Fruit fly (Drosophila melanogaster) whole organism, adult: ENCODE data around the gene Fum2.
A peak's percentile ranks its signal among the peaks of the same experiment; 100 is the strongest.

ENCODE experiments used
- CG11617 ChIP-seq: fragments of 200-800 bp; sonication (Bioruptor generic); optimal IDR thresholded peaks from 2 replicates; lab custom pipeline; 2017; ENCODE audit warnings: mild to moderate bottlenecking, missing biosample characterization, missing genetic modification reagents, missing genetic modification characterization
- CG12768 ChIP-seq: fragments of 200-800 bp; sonication (Bioruptor generic); optimal IDR thresholded peaks from 2 replicates; lab custom pipeline; 2017; ENCODE audit warnings: missing biosample characterization, missing genetic modification characterization, mild to moderate bottlenecking, moderate library complexity, missing genetic modification reagents
- CG14711 ChIP-seq: fragments of 200-800 bp; sonication (Bioruptor generic); optimal IDR thresholded peaks from 2 replicates; lab custom pipeline; 2018; ENCODE audit warnings: missing biosample characterization, mild to moderate bottlenecking, missing genetic modification characterization, moderate library complexity
- CG1620 ChIP-seq: fragments of 200-800 bp; sonication (Bioruptor generic); optimal IDR thresholded peaks from 2 replicates; lab custom pipeline; 2016; ENCODE audit warnings: missing biosample characterization, missing genetic modification characterization
- CG33017 ChIP-seq: fragments of 200-800 bp; sonication (Bioruptor generic); optimal IDR thresholded peaks from 2 replicates; lab custom pipeline; 2018; ENCODE audit warnings: missing biosample characterization, mild to moderate bottlenecking, missing genetic modification characterization, moderate library complexity
- CG5204 ChIP-seq: fragments of 200-800 bp; sonication (Bioruptor generic); optimal IDR thresholded peaks from 2 replicates; lab custom pipeline; 2016; ENCODE audit warnings: missing biosample characterization, missing genetic modification characterization
- CG7045 ChIP-seq: fragments of 200-800 bp; sonication (Bioruptor generic); optimal IDR thresholded peaks from 2 replicates; lab custom pipeline; 2017; ENCODE audit warnings: missing biosample characterization, mild to moderate bottlenecking, missing genetic modification characterization
- CG7101 ChIP-seq: fragments of 200-800 bp; sonication (Bioruptor generic); optimal IDR thresholded peaks from 2 replicates; lab custom pipeline; 2018; ENCODE audit warnings: missing biosample characterization, mild to moderate bottlenecking, missing genetic modification characterization, moderate library complexity
- Clk ChIP-seq: fragments of 200-800 bp; sonication (Bioruptor generic); optimal IDR thresholded peaks from 2 replicates; lab custom pipeline; 2017; ENCODE audit warnings: missing biosample characterization, missing genetic modification characterization
- Crg-1 ChIP-seq: fragments of 200-800 bp; sonication (Bioruptor generic); optimal IDR thresholded peaks from 2 replicates; lab custom pipeline; 2016; ENCODE audit warnings: missing biosample characterization, missing genetic modification characterization
- Hr96 ChIP-seq: fragments of 200-800 bp; sonication (Bioruptor generic); optimal IDR thresholded peaks from 2 replicates; lab custom pipeline; 2016; ENCODE audit warnings: missing biosample characterization, missing genetic modification characterization
- Mnt ChIP-seq: fragments of 200-800 bp; sonication (Bioruptor generic); optimal IDR thresholded peaks from 2 replicates; lab custom pipeline; 2016; ENCODE audit warnings: missing biosample characterization, mild to moderate bottlenecking, missing genetic modification characterization
- bab1 ChIP-seq: fragments of 200-800 bp; sonication (Bioruptor generic); optimal IDR thresholded peaks from 3 replicates; lab custom pipeline; 2019; ENCODE audit warnings: missing biosample characterization, mild to moderate bottlenecking, missing genetic modification characterization, moderate library complexity
- cic ChIP-seq: fragments of 200-800 bp; sonication (Bioruptor generic); optimal IDR thresholded peaks from 2 replicates; lab custom pipeline; 2017; ENCODE audit warnings: missing biosample characterization, mild to moderate bottlenecking, missing genetic modification characterization, moderate library complexity
- cnc ChIP-seq, 2 experiments: fragments of >200 bp; optimal IDR thresholded peaks; 2 replicates each; lab custom pipeline; 2017
- kay ChIP-seq: fragments of 200-800 bp; sonication (Bioruptor generic); peaks from one replicate; lab custom pipeline; 2016; ENCODE audit warnings: missing biosample characterization, missing genetic modification characterization, borderline replicate concordance
- ovo ChIP-seq: fragments of 200-800 bp; sonication (Bioruptor generic); optimal IDR thresholded peaks from 2 replicates; lab custom pipeline; 2016; ENCODE audit warnings: missing biosample characterization, missing genetic modification characterization
- pad ChIP-seq: fragments of 200-800 bp; sonication (Bioruptor generic); optimal IDR thresholded peaks from 3 replicates; lab custom pipeline; 2017; ENCODE audit warnings: missing biosample characterization, missing genetic modification characterization, mild to moderate bottlenecking, moderate library complexity, missing genetic modification reagents
- tj ChIP-seq: fragments of 200-800 bp; sonication (Bioruptor generic); optimal IDR thresholded peaks from 3 replicates; lab custom pipeline; 2017; ENCODE audit warnings: missing biosample characterization, mild to moderate bottlenecking, missing genetic modification characterization, moderate library complexity
- toe ChIP-seq: fragments of 200-800 bp; sonication (Bioruptor generic); optimal IDR thresholded peaks from 2 replicates; lab custom pipeline; 2016; ENCODE audit warnings: missing biosample characterization, missing genetic modification characterization

Fum2 gene

dm6 chrX:6681467-6681866 is at the start of gene Fum2:
Fum2 (plus strand) TSS chrX:6681767.
- TF ChIP-seq CG1620, result no peak
- TF ChIP-seq bab1 (GFP tag; lab: Kevin White, UChicago), result no peak
- TF ChIP-seq CG14711 (tag; lab: Kevin White, UChicago), result no peak
- no peak for TF ChIP-seq Crg-1 (GFP tag; lab: Kevin White, UChicago)
- TF ChIP-seq kay (GFP tag; lab: Kevin White, UChicago), result no peak
- TF ChIP-seq Mnt (GFP tag; lab: Kevin White, UChicago), result no peak
- no peak for TF ChIP-seq cnc (optimal IDR thresholded peaks at IDR 0.05; lab: Kevin White, UChicago)
- TF ChIP-seq CG11617 (GFP tag; lab: Kevin White, UChicago), result no peak
- TF ChIP-seq Hr96 (GFP tag; lab: Kevin White, UChicago), result no peak
- no peak for TF ChIP-seq CG5204 (GFP tag; lab: Kevin White, UChicago)
- no peak for TF ChIP-seq CG33017 (tag; lab: Kevin White, UChicago)
- no peak for TF ChIP-seq tj
- TF ChIP-seq pad, result no peak
- no peak for TF ChIP-seq ovo (GFP tag; lab: Kevin White, UChicago)
- no peak for TF ChIP-seq toe (GFP tag; lab: Kevin White, UChicago)
- no peak for TF ChIP-seq CG7101

dm6 chrX:6631885-6632284 is 49.7 kb upstream of the Fum2 start:
- TF ChIP-seq kay (GFP tag; lab: Kevin White, UChicago), result no peak
- no peak for TF ChIP-seq tj

- TF ChIP-seq toe (GFP tag; lab: Kevin White, UChicago) (no peak), CG7101 (no peak), CG33017 (tag; lab: Kevin White, UChicago) (no peak), CG12768 (no peak), Hr96 (GFP tag; lab: Kevin White, UChicago) (no peak), CG1620 (no peak), tj (no peak), CG11617 (GFP tag; lab: Kevin White, UChicago) (no peak), cic (GFP tag; lab: Kevin White, UChicago) (no peak), kay (GFP tag; lab: Kevin White, UChicago) (no peak), CG14711 (tag; lab: Kevin White, UChicago) (no peak), Crg-1 (GFP tag; lab: Kevin White, UChicago) (no peak), CG7045 (GFP tag; lab: Kevin White, UChicago) (no peak), bab1 (GFP tag; lab: Kevin White, UChicago) (no peak), pad (no peak), ovo (GFP tag; lab: Kevin White, UChicago) (no peak)
Measured at dm6 chrX:6633659-6634058, 47.9 kb upstream of the Fum2 start, which contains the start of gene CG14443. CG14443 (plus strand) TSS chrX:6633959.

- TF ChIP-seq tj, result no peak
- no peak for TF ChIP-seq cic (GFP tag; lab: Kevin White, UChicago)
- no peak for TF ChIP-seq CG11617 (GFP tag; lab: Kevin White, UChicago)
- TF ChIP-seq ovo (GFP tag; lab: Kevin White, UChicago), result no peak
- no peak for TF ChIP-seq toe (GFP tag; lab: Kevin White, UChicago)
- TF ChIP-seq cnc (optimal IDR thresholded peaks at IDR 0.05; lab: Kevin White, UChicago), result no peak
- TF ChIP-seq CG7045 (GFP tag; lab: Kevin White, UChicago), result no peak
- no peak for TF ChIP-seq Mnt (GFP tag; lab: Kevin White, UChicago)
- TF ChIP-seq pad, result no peak
Measured at dm6 chrX:6638123-6638522, 43.4 kb upstream of the Fum2 start.

- no peak for TF ChIP-seq CG12768
- TF ChIP-seq CG7101, result peak; percentile 72
- TF ChIP-seq CG11617 (GFP tag; lab: Kevin White, UChicago), result peak; percentile 1
- TF ChIP-seq CG5204 (GFP tag; lab: Kevin White, UChicago), result peak; percentile 4
- no peak for TF ChIP-seq pad
- no peak for TF ChIP-seq kay (GFP tag; lab: Kevin White, UChicago)
- TF ChIP-seq Mnt (GFP tag; lab: Kevin White, UChicago), result no peak
- TF ChIP-seq CG7045 (GFP tag; lab: Kevin White, UChicago), result no peak
- TF ChIP-seq ovo (GFP tag; lab: Kevin White, UChicago), result no peak
- peak; percentile 57 for TF ChIP-seq CG14711 (tag; lab: Kevin White, UChicago)
- no peak for TF ChIP-seq CG33017 (tag; lab: Kevin White, UChicago)
- TF ChIP-seq Clk (GFP tag; lab: Kevin White, UChicago), result no peak
- TF ChIP-seq Crg-1 (GFP tag; lab: Kevin White, UChicago), result no peak
- TF ChIP-seq toe (GFP tag; lab: Kevin White, UChicago), result no peak
- no peak for TF ChIP-seq cnc (optimal IDR thresholded peaks at IDR 0.05; lab: Kevin White, UChicago)
- peak; percentile 47 for TF ChIP-seq Hr96 (GFP tag; lab: Kevin White, UChicago)
- no peak for TF ChIP-seq cic (GFP tag; lab: Kevin White, UChicago)
- TF ChIP-seq CG1620, result peak; percentile 22
- no peak for TF ChIP-seq tj
- peak; percentile 88 for TF ChIP-seq bab1 (GFP tag; lab: Kevin White, UChicago)
Measured at dm6 chrX:6641602-6642001, 40.0 kb upstream of the Fum2 start.

dm6 chrX:6642593-6643257 is 38.8 kb upstream of the Fum2 start:
- TF ChIP-seq CG7101 (peak; percentile 11), kay (GFP tag; lab: Kevin White, UChicago) (no peak), tj (peak; percentile 0), CG14711 (tag; lab: Kevin White, UChicago) (peak; percentile 3), Hr96 (GFP tag; lab: Kevin White, UChicago) (no peak), Clk (GFP tag; lab: Kevin White, UChicago) (no peak)
